Worm (Caenorhabditis elegans) whole organism, midembryonic: Measurements from ENCODE around the gene F07B7.12.
A peak's percentile ranks its signal among the peaks of the same experiment; 100 is the strongest.
"Not testable (repeated sequence)": the region's sequence is repeated elsewhere in the genome, so short reads cannot be mapped to it uniquely, and the experiment has no call there.

Source experiments
- T22C8.4 ChIP-seq: fragments of 200-800 bp; sonication (Bioruptor generic); IDR thresholded peaks from 2 replicates; pipeline ENCODE4 v1.3.6; 2022; ENCODE audit warnings: missing genetic modification characterization, missing compliant biosample characterization
- cog-1 ChIP-seq: sonication (generic microtip); optimal IDR thresholded peaks from 2 replicates; lab custom pipeline; 2016; ENCODE audit warnings: missing genetic modification characterization, missing compliant biosample characterization
- flt-1 ChIP-seq: fragments of 200-800 bp; sonication (Bioruptor generic); IDR thresholded peaks from 2 replicates; pipeline ENCODE4 v1.3.6; 2022; ENCODE audit warnings: missing genetic modification characterization, missing compliant biosample characterization
- klf-2 ChIP-seq: fragments of 200-800 bp; sonication (Bioruptor generic); conservative IDR thresholded peaks from 2 replicates; pipeline ENCODE4 v1.3.6; 2022; ENCODE audit warnings: missing genetic modification reagents, missing genetic modification characterization, missing compliant biosample characterization
- med-1 ChIP-seq: sonication (generic microtip); optimal IDR thresholded peaks from 2 replicates; lab custom pipeline; 2017; ENCODE audit warnings: missing genetic modification characterization, mild to moderate bottlenecking, missing compliant biosample characterization, antibody characterized with exemption, missing genetic modification reagents; ENCODE audit not compliant: insufficient read depth
- ref-1 ChIP-seq: fragments of 200-800 bp; sonication (Bioruptor generic); conservative IDR thresholded peaks from 2 replicates; pipeline ENCODE4 v1.3.6; 2022; ENCODE audit warnings: missing genetic modification reagents, missing genetic modification characterization, missing compliant biosample characterization
- tab-1 ChIP-seq: fragments of 200-800 bp; sonication (Bioruptor generic); IDR thresholded peaks from 2 replicates; pipeline ENCODE4 v1.3.6; 2022; ENCODE audit warnings: missing genetic modification characterization, missing compliant biosample characterization
- ztf-23 ChIP-seq: fragments of 200-800 bp; sonication (Bioruptor generic); IDR thresholded peaks from 2 replicates; pipeline ENCODE4 v1.3.6; 2022; ENCODE audit warnings: missing genetic modification reagents, missing genetic modification characterization, missing compliant biosample characterization
- ztf-29 ChIP-seq: fragments of 200-800 bp; sonication (Bioruptor generic); IDR thresholded peaks from 2 replicates; pipeline ENCODE4 v1.3.6; 2022; ENCODE audit warnings: missing genetic modification reagents, missing genetic modification characterization, missing compliant biosample characterization

F07B7.12 gene

ce11 chrV:8861949-8862348, at the start of gene F07B7.12:
Gene F07B7.12, minus strand, starts transcription at chrV:8862049.
- TF ChIP-seq ztf-29, T22C8.4, klf-2 (GFP tag; lab: Robert Waterston, UW): not testable (repeated sequence)

- TF ChIP-seq cog-1 (tag; lab: Kevin White, UChicago) (no peak), ztf-23 (GFP tag; lab: Robert Waterston, UW) (no peak), klf-2 (GFP tag; lab: Robert Waterston, UW) (no peak), T22C8.4 (GFP tag; lab: Robert Waterston, UW) (no peak), ztf-29 (GFP tag; lab: Robert Waterston, UW) (no peak), flt-1 (GFP tag; lab: Robert Waterston, UW) (no peak)
These were observed 45.0 kb upstream of the F07B7.12 start, which contains the start of gene frpr-11 for ce11 chrV:8906896-8907295. Gene frpr-11, plus strand, starts transcription at chrV:8907196.

ce11 chrV:8905656-8906055, 43.8 kb upstream of the F07B7.12 start:
- TF ChIP-seq ref-1 (GFP tag; lab: Robert Waterston, UW) (no peak), klf-2 (GFP tag; lab: Robert Waterston, UW) (no peak), tab-1 (no peak), T22C8.4 (GFP tag; lab: Robert Waterston, UW) (no peak), ztf-29 (GFP tag; lab: Robert Waterston, UW) (no peak), cog-1 (tag; lab: Kevin White, UChicago) (no peak), ztf-23 (GFP tag; lab: Robert Waterston, UW) (no peak), med-1 (GFP tag; lab: Kevin White, UChicago) (no peak), flt-1 (GFP tag; lab: Robert Waterston, UW) (no peak)

- TF ChIP-seq cog-1 (tag; lab: Kevin White, UChicago) (no peak), tab-1 (no peak), flt-1 (GFP tag; lab: Robert Waterston, UW) (no peak), ref-1 (GFP tag; lab: Robert Waterston, UW) (no peak), klf-2 (GFP tag; lab: Robert Waterston, UW) (no peak), T22C8.4 (GFP tag; lab: Robert Waterston, UW) (no peak), ztf-23 (GFP tag; lab: Robert Waterston, UW) (no peak), med-1 (GFP tag; lab: Kevin White, UChicago) (no peak), ztf-29 (GFP tag; lab: Robert Waterston, UW) (no peak)
These were observed 42.1 kb upstream of the F07B7.12 start for ce11 chrV:8903916-8904315.

- no peak for TF ChIP-seq tab-1
- TF ChIP-seq klf-2 (GFP tag; lab: Robert Waterston, UW) = no peak
- no peak for TF ChIP-seq T22C8.4 (GFP tag; lab: Robert Waterston, UW)
- no peak for TF ChIP-seq ztf-29 (GFP tag; lab: Robert Waterston, UW)
- TF ChIP-seq cog-1 (tag; lab: Kevin White, UChicago) = no peak
- TF ChIP-seq flt-1 (GFP tag; lab: Robert Waterston, UW) = no peak
- TF ChIP-seq med-1 (GFP tag; lab: Kevin White, UChicago) = no peak
- TF ChIP-seq ref-1 (GFP tag; lab: Robert Waterston, UW) = no peak
- no peak for TF ChIP-seq ztf-23 (GFP tag; lab: Robert Waterston, UW)
These were observed 40.8 kb upstream of the F07B7.12 start, which contains the start of gene frpr-12 for ce11 chrV:8902697-8903096. Gene frpr-12, plus strand, starts transcription at chrV:8902997.

- TF ChIP-seq flt-1 (GFP tag; lab: Robert Waterston, UW) (no peak), ztf-29 (GFP tag; lab: Robert Waterston, UW) (no peak), med-1 (GFP tag; lab: Kevin White, UChicago) (no peak), cog-1 (tag; lab: Kevin White, UChicago) (no peak), tab-1 (no peak), ztf-23 (GFP tag; lab: Robert Waterston, UW) (no peak), klf-2 (GFP tag; lab: Robert Waterston, UW) (no peak), T22C8.4 (GFP tag; lab: Robert Waterston, UW) (no peak), ref-1 (GFP tag; lab: Robert Waterston, UW) (no peak)
These were observed 36.9 kb upstream of the F07B7.12 start, which contains the start of gene frpr-13 for ce11 chrV:8898756-8899155. Gene frpr-13, plus strand, starts transcription at chrV:8899056.

- TF ChIP-seq flt-1 (GFP tag; lab: Robert Waterston, UW) = peak; percentile 92
These were observed 36.1 kb upstream of the F07B7.12 start, which contains the start of the genes his-17 and his-18 for ce11 chrV:8897942-8898419. Gene his-17, minus strand, starts transcription at chrV:8897992. Gene his-18, plus strand, starts transcription at chrV:8898228.

- not testable (repeated sequence) for TF ChIP-seq flt-1, ref-1, ztf-23 (GFP tag; lab: Robert Waterston, UW)
These were observed 26.5 kb downstream of the F07B7.12 start, which contains the start of gene F07B7.7 for ce11 chrV:8835311-8835710. Gene F07B7.7, plus strand, starts transcription at chrV:8835611.

- TF ChIP-seq ztf-23, T22C8.4, flt-1 (GFP tag; lab: Robert Waterston, UW): not testable (repeated sequence)
These were observed 42.0 kb downstream of the F07B7.12 start, which contains the start of gene rpm-1 for ce11 chrV:8819855-8820254. Gene rpm-1, minus strand, starts transcription at chrV:8819955.
